Worm (Caenorhabditis elegans): Measurements from ENCODE around the gene pha-2.

ce11 chrX:617730-618129, 19.1 kb downstream of the pha-2 start:
- TF ChIP-seq ama-1 (optimal IDR thresholded peaks at IDR 0.05) (no peak), hmbx-1 (tag; optimal IDR thresholded peaks at IDR 0.05) (no peak), hmg-4 (GFP tag; optimal IDR thresholded peaks at IDR 0.05) (no peak), hnd-1 (tag; optimal IDR thresholded peaks at IDR 0.05) (no peak), F13C5.2 (tag; optimal IDR thresholded peaks at IDR 0.05) (no peak), flt-1 (GFP tag; IDR thresholded peaks at IDR 0.05) (no peak)
